Worm (Caenorhabditis elegans) whole organism, L3 larva: ENCODE measurements around the gene Y41C4A.11.
A peak's percentile ranks its signal among the peaks of the same experiment; 100 is the strongest.

Source experiments
- R02D3.7 ChIP-seq: fragments of 150-350 bp; optimal IDR thresholded peaks from 2 replicates; lab custom pipeline; 2014; ENCODE audit warnings: missing biosample characterization, missing genetic modification characterization
- ZK546.5 ChIP-seq: sonication (generic microtip); optimal IDR thresholded peaks from 2 replicates; lab custom pipeline; 2017; ENCODE audit warnings: missing biosample characterization, missing genetic modification characterization
- ama-1 ChIP-seq: fragments of 150-350 bp; optimal IDR thresholded peaks from 2 replicates; lab custom pipeline; 2018
- ceh-16 ChIP-seq: sonication (generic microtip); optimal IDR thresholded peaks from 2 replicates; lab custom pipeline; 2017; ENCODE audit warnings: missing biosample characterization, missing genetic modification characterization
- ceh-28 ChIP-seq: fragments of 150-350 bp; optimal IDR thresholded peaks from 2 replicates; lab custom pipeline; 2014; ENCODE audit warnings: missing biosample characterization, missing genetic modification reagents, missing genetic modification characterization
- ceh-82 ChIP-seq: fragments of 150-350 bp; optimal IDR thresholded peaks from 2 replicates; lab custom pipeline; 2014; ENCODE audit warnings: missing biosample characterization, missing genetic modification characterization
- ceh-9 ChIP-seq: sonication (generic microtip); optimal IDR thresholded peaks from 2 replicates; lab custom pipeline; 2018; ENCODE audit warnings: missing biosample characterization, missing genetic modification characterization
- egl-27 ChIP-seq: sonication (generic microtip); optimal IDR thresholded peaks from 4 replicates; lab custom pipeline; 2017; ENCODE audit warnings: missing biosample characterization, missing genetic modification reagents, missing genetic modification characterization
- elt-1 ChIP-seq: fragments of 150-350 bp; optimal IDR thresholded peaks from 2 replicates; lab custom pipeline; 2014; ENCODE audit warnings: missing biosample characterization, missing genetic modification characterization
- elt-2 ChIP-seq: sonication (generic microtip); optimal IDR thresholded peaks from 2 replicates; lab custom pipeline; 2016; ENCODE audit warnings: missing genetic modification reagents, mild to moderate bottlenecking, missing genetic modification characterization, missing compliant biosample characterization
- elt-3 ChIP-seq, 3 experiments: fragments of 150-350 bp in 1 of 3; sonication (generic microtip) in 2 of 3; optimal IDR thresholded peaks; 2 replicates in 2 of 3; 4 replicates in 1 of 3; lab custom pipeline; 2014 to 2017; ENCODE audit warnings: missing biosample characterization in 3 of 3, missing genetic modification characterization in 3 of 3
- eor-1 ChIP-seq, 2 experiments: fragments of 150-350 bp; optimal IDR thresholded peaks; 2 replicates each; lab custom pipeline; 2014 to 2018; ENCODE audit warnings: missing biosample characterization in 2 of 2, missing genetic modification characterization in 2 of 2
- fkh-2 ChIP-seq: fragments of 150-350 bp; optimal IDR thresholded peaks from 2 replicates; lab custom pipeline; 2014; ENCODE audit warnings: missing biosample characterization, missing genetic modification reagents, missing genetic modification characterization
- fos-1 ChIP-seq: fragments of 150-350 bp; optimal IDR thresholded peaks from 2 replicates; lab custom pipeline; 2014; ENCODE audit warnings: missing biosample characterization, missing genetic modification characterization
- hmg-11 ChIP-seq: sonication (generic microtip); optimal IDR thresholded peaks from 2 replicates; lab custom pipeline; 2016; ENCODE audit warnings: missing genetic modification characterization, missing compliant biosample characterization
- jun-1 ChIP-seq: fragments of 150-350 bp; optimal IDR thresholded peaks from 2 replicates; lab custom pipeline; 2014; ENCODE audit warnings: missing biosample characterization, missing genetic modification reagents, missing genetic modification characterization
- lin-15B ChIP-seq: fragments of 150-350 bp; optimal IDR thresholded peaks from 2 replicates; lab custom pipeline; 2014; ENCODE audit warnings: missing biosample characterization, missing genetic modification characterization
- lin-39 ChIP-seq: fragments of 150-350 bp; optimal IDR thresholded peaks from 2 replicates; lab custom pipeline; 2018; ENCODE audit warnings: missing biosample characterization, missing genetic modification reagents, missing genetic modification characterization
- lsy-12 ChIP-seq: sonication (generic microtip); optimal IDR thresholded peaks from 2 replicates; lab custom pipeline; 2016; ENCODE audit warnings: mild to moderate bottlenecking, missing genetic modification characterization, missing compliant biosample characterization
- nfya-1 ChIP-seq: sonication (generic microtip); optimal IDR thresholded peaks from 2 replicates; lab custom pipeline; 2017; ENCODE audit warnings: missing genetic modification characterization, mild to moderate bottlenecking, missing compliant biosample characterization, antibody characterized with exemption, moderate library complexity; ENCODE audit not compliant: insufficient read depth
- nhr-11 ChIP-seq: fragments of 150-350 bp; optimal IDR thresholded peaks from 2 replicates; lab custom pipeline; 2014; ENCODE audit warnings: missing biosample characterization, missing genetic modification characterization
- nhr-12 ChIP-seq: fragments of 150-350 bp; optimal IDR thresholded peaks from 2 replicates; lab custom pipeline; 2014; ENCODE audit warnings: missing biosample characterization, missing genetic modification characterization
- nhr-23 ChIP-seq: fragments of 150-350 bp; optimal IDR thresholded peaks from 2 replicates; lab custom pipeline; 2014; ENCODE audit warnings: missing biosample characterization, missing genetic modification reagents, missing genetic modification characterization
- nhr-237 ChIP-seq: fragments of 150-350 bp; optimal IDR thresholded peaks from 2 replicates; lab custom pipeline; 2014; ENCODE audit warnings: missing biosample characterization, missing genetic modification characterization
- nhr-28 ChIP-seq: fragments of 150-350 bp; optimal IDR thresholded peaks from 2 replicates; lab custom pipeline; 2014; ENCODE audit warnings: missing biosample characterization, missing genetic modification characterization
- nhr-43 ChIP-seq: sonication (generic microtip); optimal IDR thresholded peaks from 2 replicates; lab custom pipeline; 2016; ENCODE audit warnings: mild to moderate bottlenecking, missing genetic modification characterization, missing compliant biosample characterization; ENCODE audit not compliant: poor library complexity, severe bottlenecking
- nhr-76 ChIP-seq: fragments of 150-350 bp; sonication (generic microtip); optimal IDR thresholded peaks from 5 replicates; lab custom pipeline; 2014; ENCODE audit warnings: missing biosample characterization, missing genetic modification characterization
- nhr-77 ChIP-seq: fragments of 150-350 bp; optimal IDR thresholded peaks from 2 replicates; lab custom pipeline; 2014; ENCODE audit warnings: missing biosample characterization, missing genetic modification characterization
- pha-4 ChIP-seq: fragments of 150-350 bp; optimal IDR thresholded peaks from 2 replicates; lab custom pipeline; 2014; ENCODE audit warnings: missing biosample characterization, missing genetic modification reagents, missing genetic modification characterization
- pqm-1 ChIP-seq: fragments of 150-350 bp; optimal IDR thresholded peaks from 2 replicates; lab custom pipeline; 2017; ENCODE audit warnings: missing biosample characterization, missing genetic modification characterization, inconsistent platforms
- sea-2 ChIP-seq: fragments of 150-350 bp; sonication (generic microtip); optimal IDR thresholded peaks from 4 replicates; lab custom pipeline; 2014; ENCODE audit warnings: missing biosample characterization, missing genetic modification reagents, missing genetic modification characterization
- skn-1 ChIP-seq: fragments of 150-350 bp; optimal IDR thresholded peaks from 2 replicates; lab custom pipeline; 2014; ENCODE audit warnings: missing biosample characterization, missing genetic modification characterization
- snpc-4 ChIP-seq: fragments of 150-350 bp; optimal IDR thresholded peaks from 2 replicates; lab custom pipeline; 2014; ENCODE audit warnings: missing biosample characterization, missing genetic modification characterization
- tbx-2 ChIP-seq: sonication (generic microtip); optimal IDR thresholded peaks from 2 replicates; lab custom pipeline; 2016; ENCODE audit warnings: mild to moderate bottlenecking, missing genetic modification characterization, missing compliant biosample characterization
- unc-39 ChIP-seq: sonication (generic microtip); optimal IDR thresholded peaks from 4 replicates; lab custom pipeline; 2017; ENCODE audit warnings: missing biosample characterization, missing genetic modification characterization
- unc-62 ChIP-seq: fragments of 150-350 bp; sonication (generic microtip); optimal IDR thresholded peaks from 4 replicates; lab custom pipeline; 2014; ENCODE audit warnings: missing biosample characterization, missing genetic modification reagents, missing genetic modification characterization
- ztf-11 ChIP-seq: fragments of 150-350 bp; optimal IDR thresholded peaks from 2 replicates; lab custom pipeline; 2014; ENCODE audit warnings: missing biosample characterization, missing genetic modification characterization
- ztf-4 ChIP-seq: fragments of 150-350 bp; optimal IDR thresholded peaks from 2 replicates; lab custom pipeline; 2014; ENCODE audit warnings: missing biosample characterization, missing genetic modification characterization

Y41C4A.11 gene

DNA sequence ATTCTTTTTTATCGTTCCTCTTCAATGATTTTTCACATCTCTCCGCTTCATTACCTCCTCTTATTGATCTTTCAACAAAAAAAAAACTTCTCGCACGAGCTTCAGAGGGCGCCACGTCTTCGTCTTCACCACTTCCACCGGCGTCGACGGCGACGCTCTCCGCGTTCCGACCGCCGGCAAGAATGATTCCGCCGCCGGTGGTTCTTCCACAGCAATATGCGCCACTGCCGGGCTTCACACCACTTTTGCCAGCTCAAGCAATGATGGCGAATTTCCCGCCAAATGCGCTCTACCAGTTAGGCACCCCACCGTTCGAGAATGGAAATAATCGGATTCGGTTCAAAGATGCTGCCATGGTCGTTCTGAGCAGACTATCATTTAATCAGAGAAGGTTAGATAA lies 36.6 kb upstream of the Y41C4A.11 start:
- no peak for TF ChIP-seq nhr-76 (tag; lab: Kevin White, UChicago)

DNA sequence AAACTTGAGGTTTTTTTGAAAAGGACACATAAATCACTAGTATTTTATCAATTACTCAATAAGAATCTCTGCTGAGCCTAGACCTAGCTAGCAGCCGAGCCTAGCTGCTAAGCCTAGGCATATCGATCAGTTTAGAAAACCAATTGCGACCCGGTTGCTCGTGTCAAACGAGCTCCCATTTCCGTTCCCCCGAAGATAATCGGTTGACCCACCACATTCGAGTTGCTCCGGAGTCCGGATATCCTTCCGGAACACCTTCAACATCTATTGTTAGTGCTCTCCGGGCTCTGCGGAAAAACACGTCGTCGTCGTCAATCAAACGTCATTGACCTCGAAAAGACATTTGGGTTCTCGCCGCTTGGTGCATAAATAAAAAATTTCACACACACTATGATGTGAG lies 35.9 kb upstream of the Y41C4A.11 start:
- TF ChIP-seq elt-3 (tag; optimal IDR thresholded peaks at IDR 0.05; lab: Kevin White, UChicago) (no peak), nfya-1 (tag; lab: Kevin White, UChicago) (no peak), tbx-2 (tag; lab: Kevin White, UChicago) (peak; percentile 56), fkh-2 (tag; lab: Kevin White, UChicago) (no peak)

DNA sequence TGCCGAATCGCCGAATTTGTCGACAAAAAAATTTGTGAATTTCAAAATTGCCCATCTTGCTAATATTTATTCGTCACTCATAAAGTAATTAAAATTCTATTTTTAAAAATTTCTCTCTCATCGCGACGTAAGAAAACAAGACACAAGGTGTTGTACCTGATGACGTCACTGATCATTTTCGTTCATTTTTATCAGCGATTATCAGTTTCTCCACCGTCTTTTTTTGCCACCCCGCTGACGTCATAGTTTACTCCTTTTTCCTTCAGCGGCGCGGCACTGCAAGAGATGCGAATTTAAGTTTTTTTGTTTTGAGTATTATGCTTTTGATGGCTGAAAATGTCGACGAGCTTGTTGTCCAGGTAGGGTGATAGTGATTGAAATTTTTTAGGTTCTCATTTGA lies 34.9 kb upstream of the Y41C4A.11 start:
- TF ChIP-seq jun-1 (tag; lab: Kevin White, UChicago), result peak; percentile 30
- TF ChIP-seq pha-4 (tag; lab: Kevin White, UChicago), result peak; percentile 31
- TF ChIP-seq nhr-12 (tag; lab: Kevin White, UChicago), result no peak
- TF ChIP-seq ceh-16 (tag; lab: Kevin White, UChicago), result no peak
- no peak for TF ChIP-seq hmg-11 (tag; lab: Kevin White, UChicago)
- TF ChIP-seq ama-1, result no peak
- peak; percentile 4 for TF ChIP-seq ceh-28 (tag; lab: Kevin White, UChicago)
- TF ChIP-seq pqm-1 (tag; lab: Kevin White, UChicago), result peak; percentile 73
- TF ChIP-seq fos-1 (tag; lab: Kevin White, UChicago), result no peak
- no peak for TF ChIP-seq unc-62
- no peak for TF ChIP-seq elt-1 (tag; lab: Kevin White, UChicago)
- no peak for TF ChIP-seq nhr-11 (tag; lab: Kevin White, UChicago)
- TF ChIP-seq nfya-1 (tag; lab: Kevin White, UChicago), result no peak
- peak; percentile 92 for TF ChIP-seq elt-2

DNA sequence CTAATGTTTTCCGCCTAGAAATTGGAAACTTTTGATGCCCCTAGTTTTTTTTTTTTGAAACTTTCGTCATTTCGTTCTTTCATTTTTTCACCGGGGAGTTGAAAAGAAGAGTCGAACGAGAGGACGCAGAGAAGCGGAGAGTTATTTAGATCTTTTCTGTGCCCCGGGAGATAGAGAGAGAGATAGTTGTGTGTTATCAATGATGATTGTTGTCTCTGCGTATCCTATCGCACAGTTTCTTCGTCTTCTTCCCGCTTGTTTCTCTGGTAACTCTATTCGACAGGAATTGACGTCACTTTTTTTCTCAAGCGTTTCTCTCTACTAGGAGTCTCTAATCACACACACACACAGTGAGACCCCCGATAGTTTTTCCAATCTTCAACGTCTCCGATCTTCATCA lies 30.4 kb upstream of the Y41C4A.11 start:
- no peak for TF ChIP-seq ZK546.5 (tag; lab: Kevin White, UChicago)
- peak; percentile 92 for TF ChIP-seq jun-1 (tag; lab: Kevin White, UChicago)
- peak; percentile 3 for TF ChIP-seq ama-1
- TF ChIP-seq pqm-1 (tag; lab: Kevin White, UChicago), result peak; percentile 90
- no peak for TF ChIP-seq ceh-9
- TF ChIP-seq nhr-43 (tag; lab: Kevin White, UChicago), result peak; percentile 32
- TF ChIP-seq unc-62, result peak; percentile 5
- peak in 2 of 3 experiments; percentile 19 to 78 for TF ChIP-seq elt-3 (tag; optimal IDR thresholded peaks at IDR 0.05; lab: Kevin White, UChicago)
- no peak for TF ChIP-seq snpc-4 (tag; lab: Kevin White, UChicago)
- no peak for TF ChIP-seq eor-1 (tag; optimal IDR thresholded peaks at IDR 0.05; lab: Kevin White, UChicago)
- no peak for TF ChIP-seq nhr-77 (tag; lab: Kevin White, UChicago)
- TF ChIP-seq egl-27 (tag; lab: Kevin White, UChicago), result peak; percentile 41
- TF ChIP-seq unc-39 (tag; lab: Kevin White, UChicago), result no peak
- peak; percentile 96 for TF ChIP-seq elt-2
- peak; percentile 67 for TF ChIP-seq nhr-23
- TF ChIP-seq ceh-16 (tag; lab: Kevin White, UChicago), result no peak
- peak; percentile 8 for TF ChIP-seq lin-15B (tag; lab: Kevin White, UChicago)
- TF ChIP-seq ztf-11 (tag; lab: Kevin White, UChicago), result no peak
- TF ChIP-seq R02D3.7, result peak; percentile 47
- TF ChIP-seq nfya-1 (tag; lab: Kevin White, UChicago), result peak; percentile 35
- peak; percentile 75 for TF ChIP-seq skn-1 (tag; lab: Kevin White, UChicago)
- peak; percentile 16 for TF ChIP-seq lsy-12
- TF ChIP-seq pha-4 (tag; lab: Kevin White, UChicago), result peak; percentile 78
- no peak for TF ChIP-seq lin-39 (tag; lab: Kevin White, UChicago)

DNA sequence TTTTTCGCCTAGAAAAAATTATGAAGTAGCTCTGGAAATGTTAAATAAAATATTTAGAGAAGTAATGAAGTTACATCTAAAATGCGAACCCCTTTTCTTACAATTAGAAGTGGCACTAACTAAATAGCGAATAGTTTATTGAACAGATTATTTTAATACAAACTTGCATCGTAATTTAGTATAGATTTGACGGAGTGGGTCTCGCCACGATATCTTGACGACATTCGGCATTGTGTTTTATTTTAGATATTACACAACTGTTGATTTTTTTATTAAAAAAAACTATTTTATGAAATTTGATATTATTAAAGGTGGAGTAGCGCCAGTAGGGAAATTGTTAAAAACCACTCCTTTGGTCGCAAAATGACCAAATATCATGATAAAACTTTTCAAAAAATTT lies 29.8 kb upstream of the Y41C4A.11 start:
- TF ChIP-seq nhr-23 (no peak), nhr-12 (tag; lab: Kevin White, UChicago) (no peak), nhr-28 (tag; lab: Kevin White, UChicago) (no peak), nhr-237 (no peak), elt-1 (tag; lab: Kevin White, UChicago) (no peak), nhr-11 (tag; lab: Kevin White, UChicago) (no peak), ceh-82 (tag; lab: Kevin White, UChicago) (no peak), unc-62 (no peak), pqm-1 (tag; lab: Kevin White, UChicago) (no peak), nfya-1 (tag; lab: Kevin White, UChicago) (no peak), snpc-4 (tag; lab: Kevin White, UChicago) (no peak), elt-2 (no peak), fkh-2 (tag; lab: Kevin White, UChicago) (no peak), nhr-77 (tag; lab: Kevin White, UChicago) (no peak), ZK546.5 (tag; lab: Kevin White, UChicago) (no peak), sea-2 (GFP tag; lab: Kevin White, UChicago) (no peak), ztf-4 (tag; lab: Kevin White, UChicago) (no peak), ceh-16 (tag; lab: Kevin White, UChicago) (no peak), skn-1 (tag; lab: Kevin White, UChicago) (no peak)
